Worm (Caenorhabditis elegans): ENCODE data around the gene K09E2.1.

DNA sequence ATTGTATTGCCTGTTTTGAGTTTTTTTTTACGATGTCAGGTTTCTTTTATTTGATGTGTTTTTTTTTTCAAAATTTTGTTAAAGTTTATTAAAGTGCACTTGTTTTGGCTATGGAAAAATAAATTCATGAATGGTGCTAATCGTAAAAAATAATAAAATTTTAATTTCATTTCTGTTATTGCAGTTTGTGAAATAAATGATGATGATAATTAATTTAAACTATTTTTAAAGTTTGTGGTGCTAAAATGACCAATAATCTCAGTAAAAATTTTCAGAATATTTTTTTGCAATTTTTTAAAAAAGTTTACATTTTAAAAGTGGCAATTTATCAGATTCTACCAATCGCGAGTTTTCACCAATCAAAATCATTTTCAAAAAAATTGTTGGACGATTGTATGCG lies 37.9 kb upstream of the K09E2.1 start, which contains the start of gene stg-2:
- TF ChIP-seq pqm-1 (tag; optimal IDR thresholded peaks at IDR 0.05) (no peak), aly-2 (tag; optimal IDR thresholded peaks at IDR 0.05) (no peak), lin-13 (GFP tag; optimal IDR thresholded peaks at IDR 0.05) (no peak), nhr-76 (tag; optimal IDR thresholded peaks at IDR 0.05) (no peak), ama-1 (optimal IDR thresholded peaks at IDR 0.05) (no peak), ceh-62 (tag; optimal IDR thresholded peaks at IDR 0.05) (no peak), ztf-11 (tag; optimal IDR thresholded peaks at IDR 0.05) (no peak), lin-39 (tag; optimal IDR thresholded peaks at IDR 0.05) (no peak), ZK546.5 (tag; optimal IDR thresholded peaks at IDR 0.05) (no peak), fkh-10 (GFP tag; optimal IDR thresholded peaks at IDR 0.05) (no peak), pha-4 (GFP tag; IDR thresholded peaks at IDR 0.05) (no peak), pha-4 (tag; optimal IDR thresholded peaks at IDR 0.05) (no peak), ces-1 (GFP tag; optimal IDR thresholded peaks at IDR 0.05) (no peak), lin-15B (tag; optimal IDR thresholded peaks at IDR 0.05) (no peak), unc-130 (GFP tag; optimal IDR thresholded peaks at IDR 0.05) (no peak)
